Worm (Caenorhabditis elegans): ENCODE data around the gene cest-33.
A peak's percentile ranks its signal among the peaks of the same experiment; 100 is the strongest.

The cest-33 gene

ce11 chrV:6335226-6335625 lies 30.2 kb downstream of the cest-33 start:
- peak; percentile 57 for TF ChIP-seq elt-2 (tag; optimal IDR thresholded peaks at IDR 0.05)
- TF ChIP-seq mml-1 (tag; optimal IDR thresholded peaks at IDR 0.05) = no peak
- TF ChIP-seq nhr-43 (tag; optimal IDR thresholded peaks at IDR 0.05; ENCODE audit: poor library complexity, severe bottlenecking) = peak; percentile 35
- no peak for TF ChIP-seq ceh-28 (tag; optimal IDR thresholded peaks at IDR 0.05)
- TF ChIP-seq ZK546.5 (tag; optimal IDR thresholded peaks at IDR 0.05) = no peak
- no peak for TF ChIP-seq hmg-11 (tag; optimal IDR thresholded peaks at IDR 0.05)

- TF ChIP-seq lin-15B (tag; optimal IDR thresholded peaks at IDR 0.05) = no peak
- TF ChIP-seq egl-27 (tag; optimal IDR thresholded peaks at IDR 0.05) = no peak
- no peak for TF ChIP-seq sea-2 (GFP tag; optimal IDR thresholded peaks at IDR 0.05)
- TF ChIP-seq ztf-4 (tag; optimal IDR thresholded peaks at IDR 0.05) = no peak
- TF ChIP-seq fkh-10 (GFP tag; optimal IDR thresholded peaks at IDR 0.05) = no peak
- TF ChIP-seq skn-1 (tag; optimal IDR thresholded peaks at IDR 0.05) = no peak
- no peak for TF ChIP-seq snpc-4 (tag; optimal IDR thresholded peaks at IDR 0.05)
- no peak for TF ChIP-seq zag-1 (tag; optimal IDR thresholded peaks at IDR 0.05)
- TF ChIP-seq jun-1 (tag; optimal IDR thresholded peaks at IDR 0.05) = no peak
- no peak for TF ChIP-seq nhr-11 (tag; optimal IDR thresholded peaks at IDR 0.05)
- TF ChIP-seq unc-62 (GFP tag; optimal IDR thresholded peaks at IDR 0.05) = no peak
- no peak for TF ChIP-seq ceh-82 (tag; optimal IDR thresholded peaks at IDR 0.05)
- no peak for TF ChIP-seq ceh-9 (tag; optimal IDR thresholded peaks at IDR 0.05)
- no peak for TF ChIP-seq nhr-77 (tag; optimal IDR thresholded peaks at IDR 0.05)
- TF ChIP-seq ZK546.5 (tag; optimal IDR thresholded peaks at IDR 0.05) = no peak
- TF ChIP-seq nfya-1 (tag; optimal IDR thresholded peaks at IDR 0.05; ENCODE audit: insufficient read depth) = no peak
Measured at ce11 chrV:6331607-6332006, 33.9 kb downstream of the cest-33 start, which contains the start of gene T28C12.1. TSS of gene T28C12.1 (plus strand) at chrV:6331907.

- TF ChIP-seq ZK546.5 (tag; optimal IDR thresholded peaks at IDR 0.05) = no peak
- no peak for TF ChIP-seq pha-4 (tag; optimal IDR thresholded peaks at IDR 0.05)
- TF ChIP-seq zag-1 (tag; optimal IDR thresholded peaks at IDR 0.05) = no peak
- no peak for TF ChIP-seq snpc-4 (tag; optimal IDR thresholded peaks at IDR 0.05)
- TF ChIP-seq nhr-67 (tag; optimal IDR thresholded peaks at IDR 0.05) = no peak
- TF ChIP-seq aly-2 (tag; optimal IDR thresholded peaks at IDR 0.05) = no peak
- no peak for TF ChIP-seq nhr-12 (tag; optimal IDR thresholded peaks at IDR 0.05)
- TF ChIP-seq nhr-28 (tag; optimal IDR thresholded peaks at IDR 0.05) = no peak
- TF ChIP-seq nhr-23 (tag; optimal IDR thresholded peaks at IDR 0.05) = no peak
- no peak for TF ChIP-seq ceh-9 (tag; optimal IDR thresholded peaks at IDR 0.05)
- TF ChIP-seq sea-2 (GFP tag; optimal IDR thresholded peaks at IDR 0.05) = no peak
- TF ChIP-seq elt-2 (tag; optimal IDR thresholded peaks at IDR 0.05) = no peak
Measured at ce11 chrV:6328897-6329296, 36.6 kb downstream of the cest-33 start, which contains the start of gene T28C12.2. TSS of gene T28C12.2 (plus strand) at chrV:6329197.

ce11 chrV:6326980-6327379 lies 38.5 kb downstream of the cest-33 start, which contains the start of gene fbxa-202:
TSS of gene fbxa-202 (plus strand) at chrV:6327280.
- no peak for TF ChIP-seq ceh-82 (tag; optimal IDR thresholded peaks at IDR 0.05)
- no peak for TF ChIP-seq ztf-11 (tag; optimal IDR thresholded peaks at IDR 0.05)
- TF ChIP-seq ama-1 (optimal IDR thresholded peaks at IDR 0.05) = no peak
- no peak for TF ChIP-seq nhr-25 (tag; optimal IDR thresholded peaks at IDR 0.05)
- TF ChIP-seq jun-1 (tag; optimal IDR thresholded peaks at IDR 0.05) = no peak
- TF ChIP-seq elt-3 (tag; optimal IDR thresholded peaks at IDR 0.05) = no peak
- no peak for TF ChIP-seq mml-1 (tag; optimal IDR thresholded peaks at IDR 0.05)

- TF ChIP-seq ama-1 (optimal IDR thresholded peaks at IDR 0.05) = peak; percentile 9
- TF ChIP-seq eor-1 (tag; optimal IDR thresholded peaks at IDR 0.05) = no peak
- TF ChIP-seq fkh-10 (GFP tag; optimal IDR thresholded peaks at IDR 0.05) = no peak
- no peak for TF ChIP-seq nhr-43 (tag; optimal IDR thresholded peaks at IDR 0.05; ENCODE audit: poor library complexity, severe bottlenecking)
- TF ChIP-seq nhr-28 (tag; optimal IDR thresholded peaks at IDR 0.05) = no peak
- TF ChIP-seq jun-1 (tag; optimal IDR thresholded peaks at IDR 0.05) = no peak
- peak in 1 of 3 experiments; percentile 33 for TF ChIP-seq elt-3 (tag; optimal IDR thresholded peaks at IDR 0.05)
- no peak for TF ChIP-seq ceh-28 (tag; optimal IDR thresholded peaks at IDR 0.05)
Measured at ce11 chrV:6326394-6326793, 39.1 kb downstream of the cest-33 start.

ce11 chrV:6323602-6324001 lies 41.9 kb downstream of the cest-33 start:
- no peak for TF ChIP-seq nhr-11 (tag; optimal IDR thresholded peaks at IDR 0.05)
